Worm (Caenorhabditis elegans): ENCODE results near the gene F16B4.7.

DNA sequence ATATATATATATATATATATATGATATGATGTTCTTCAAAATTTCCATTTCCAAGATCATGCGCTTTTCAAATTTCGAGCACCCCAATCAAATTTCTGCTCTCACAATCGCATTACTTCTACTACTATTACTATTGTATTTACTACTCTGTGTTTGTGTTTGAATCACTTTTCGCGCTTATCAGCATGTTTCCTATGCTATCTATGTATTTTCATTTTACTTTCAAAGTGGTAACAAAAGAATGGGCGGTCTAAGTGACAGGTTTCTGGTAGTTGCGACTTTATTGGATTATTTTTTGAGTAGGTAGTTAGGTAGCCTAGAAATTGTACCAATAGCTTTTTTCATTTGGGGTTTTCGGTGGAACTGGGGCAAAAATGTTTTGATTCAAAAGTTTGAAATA is 27.4 kb upstream of the F16B4.7 start:
- TF ChIP-seq him-1 (tag; optimal IDR thresholded peaks at IDR 0.05), result no peak
- TF ChIP-seq dao-5 (tag; optimal IDR thresholded peaks at IDR 0.05), result no peak
- no peak for TF ChIP-seq W03F9.2 (tag; optimal IDR thresholded peaks at IDR 0.05)
